Worm (Caenorhabditis elegans) whole organism, midembryonic: ENCODE measurements around the gene W06B4.2.

Source experiments
- T22C8.4 ChIP-seq: fragments of 200-800 bp; sonication (Bioruptor generic); IDR thresholded peaks from 2 replicates; pipeline ENCODE4 v1.3.6; 2022; ENCODE audit warnings: missing genetic modification characterization, missing compliant biosample characterization
- cog-1 ChIP-seq: sonication (generic microtip); optimal IDR thresholded peaks from 2 replicates; lab custom pipeline; 2016; ENCODE audit warnings: missing genetic modification characterization, missing compliant biosample characterization
- flt-1 ChIP-seq: fragments of 200-800 bp; sonication (Bioruptor generic); IDR thresholded peaks from 2 replicates; pipeline ENCODE4 v1.3.6; 2022; ENCODE audit warnings: missing genetic modification characterization, missing compliant biosample characterization
- klf-2 ChIP-seq: fragments of 200-800 bp; sonication (Bioruptor generic); conservative IDR thresholded peaks from 2 replicates; pipeline ENCODE4 v1.3.6; 2022; ENCODE audit warnings: missing genetic modification reagents, missing genetic modification characterization, missing compliant biosample characterization
- med-1 ChIP-seq: sonication (generic microtip); optimal IDR thresholded peaks from 2 replicates; lab custom pipeline; 2017; ENCODE audit warnings: missing genetic modification characterization, mild to moderate bottlenecking, missing compliant biosample characterization, antibody characterized with exemption, missing genetic modification reagents; ENCODE audit not compliant: insufficient read depth
- ref-1 ChIP-seq: fragments of 200-800 bp; sonication (Bioruptor generic); conservative IDR thresholded peaks from 2 replicates; pipeline ENCODE4 v1.3.6; 2022; ENCODE audit warnings: missing genetic modification reagents, missing genetic modification characterization, missing compliant biosample characterization
- tab-1 ChIP-seq: fragments of 200-800 bp; sonication (Bioruptor generic); IDR thresholded peaks from 2 replicates; pipeline ENCODE4 v1.3.6; 2022; ENCODE audit warnings: missing genetic modification characterization, missing compliant biosample characterization
- ztf-23 ChIP-seq: fragments of 200-800 bp; sonication (Bioruptor generic); IDR thresholded peaks from 2 replicates; pipeline ENCODE4 v1.3.6; 2022; ENCODE audit warnings: missing genetic modification reagents, missing genetic modification characterization, missing compliant biosample characterization
- ztf-29 ChIP-seq: fragments of 200-800 bp; sonication (Bioruptor generic); IDR thresholded peaks from 2 replicates; pipeline ENCODE4 v1.3.6; 2022; ENCODE audit warnings: missing genetic modification reagents, missing genetic modification characterization, missing compliant biosample characterization

W06B4.2 gene

DNA sequence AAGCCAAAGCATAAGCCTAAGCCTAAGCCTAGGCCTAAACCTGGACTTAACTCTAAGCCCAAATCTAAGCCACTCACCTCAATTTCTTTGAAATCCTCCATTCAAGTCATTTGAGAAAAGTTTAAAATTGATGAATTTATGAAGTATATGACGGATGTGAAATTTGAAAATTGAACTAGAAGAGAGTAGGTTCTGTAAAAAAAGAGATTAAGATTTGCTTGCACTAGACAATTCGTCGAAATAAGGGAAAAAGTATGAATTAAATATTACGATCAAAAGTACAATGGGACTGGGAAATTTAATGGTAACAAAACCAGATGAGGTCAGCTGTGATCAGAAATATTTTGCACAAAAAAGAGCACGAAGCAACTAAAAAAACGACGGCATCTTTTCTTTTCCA lies 14.9 kb upstream of the W06B4.2 start, which contains the start of gene twk-2:
Gene twk-2, minus strand, starts transcription at position 101 of the 400 bp plus-strand sequence.
- TF ChIP-seq T22C8.4 (GFP tag; lab: Robert Waterston, UW), result no peak
- no peak for TF ChIP-seq ref-1 (GFP tag; lab: Robert Waterston, UW)
- TF ChIP-seq klf-2 (GFP tag; lab: Robert Waterston, UW), result no peak
- no peak for TF ChIP-seq flt-1 (GFP tag; lab: Robert Waterston, UW)
- TF ChIP-seq cog-1, result no peak
- TF ChIP-seq ztf-23 (GFP tag; lab: Robert Waterston, UW), result no peak
- TF ChIP-seq tab-1 (GFP tag; lab: Robert Waterston, UW), result no peak
- no peak for TF ChIP-seq med-1 (GFP tag; lab: Kevin White, UChicago)
- TF ChIP-seq ztf-29 (GFP tag; lab: Robert Waterston, UW), result no peak

DNA sequence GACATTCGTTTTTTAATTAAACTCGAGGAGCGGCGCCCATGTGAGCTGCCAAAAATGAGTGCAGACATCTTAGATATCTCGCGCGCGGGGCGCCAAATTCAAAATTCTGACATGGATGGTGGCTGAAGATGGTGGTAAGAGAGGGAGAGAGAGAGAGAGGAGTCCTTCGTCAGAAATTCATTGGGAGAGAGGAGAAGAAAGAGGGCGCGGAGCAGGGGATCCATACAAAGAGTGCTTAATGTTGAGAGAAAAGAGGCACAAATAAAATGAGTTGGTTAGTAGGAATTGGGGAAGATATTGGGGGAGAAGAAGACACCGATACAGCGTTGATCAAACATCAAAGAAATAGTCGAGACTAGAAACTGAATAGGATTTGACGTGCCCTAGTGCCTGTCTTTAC lies 14.5 kb upstream of the W06B4.2 start:
- TF ChIP-seq tab-1 (GFP tag; lab: Robert Waterston, UW) (no peak), ref-1 (GFP tag; lab: Robert Waterston, UW) (no peak), T22C8.4 (GFP tag; lab: Robert Waterston, UW) (no peak), med-1 (GFP tag; lab: Kevin White, UChicago) (no peak), flt-1 (GFP tag; lab: Robert Waterston, UW) (no peak), klf-2 (GFP tag; lab: Robert Waterston, UW) (no peak), ztf-29 (GFP tag; lab: Robert Waterston, UW) (no peak), ztf-23 (GFP tag; lab: Robert Waterston, UW) (no peak), cog-1 (no peak)

DNA sequence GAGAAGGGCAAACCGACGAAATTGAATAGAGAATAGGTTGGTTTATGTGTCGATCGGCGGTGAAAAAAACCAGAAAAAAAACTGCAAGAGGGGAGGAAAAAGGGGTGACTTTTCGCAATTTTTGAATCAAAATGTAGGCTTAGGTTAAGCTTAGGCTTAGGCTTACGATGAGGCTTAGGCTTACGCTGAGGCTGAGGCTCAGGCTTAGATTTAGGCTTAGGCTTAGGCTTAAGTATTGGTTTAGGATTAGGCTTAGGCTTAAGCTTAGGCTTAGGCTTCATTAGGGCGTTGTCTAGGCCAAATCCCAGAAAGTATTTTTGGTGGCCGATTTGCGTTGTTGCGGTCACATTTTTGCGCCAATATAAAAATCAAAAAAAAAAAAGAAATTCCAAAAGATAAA lies 13.1 kb upstream of the W06B4.2 start:
- TF ChIP-seq T22C8.4 (GFP tag; lab: Robert Waterston, UW) (no peak), cog-1 (no peak), ztf-29 (GFP tag; lab: Robert Waterston, UW) (no peak)

DNA sequence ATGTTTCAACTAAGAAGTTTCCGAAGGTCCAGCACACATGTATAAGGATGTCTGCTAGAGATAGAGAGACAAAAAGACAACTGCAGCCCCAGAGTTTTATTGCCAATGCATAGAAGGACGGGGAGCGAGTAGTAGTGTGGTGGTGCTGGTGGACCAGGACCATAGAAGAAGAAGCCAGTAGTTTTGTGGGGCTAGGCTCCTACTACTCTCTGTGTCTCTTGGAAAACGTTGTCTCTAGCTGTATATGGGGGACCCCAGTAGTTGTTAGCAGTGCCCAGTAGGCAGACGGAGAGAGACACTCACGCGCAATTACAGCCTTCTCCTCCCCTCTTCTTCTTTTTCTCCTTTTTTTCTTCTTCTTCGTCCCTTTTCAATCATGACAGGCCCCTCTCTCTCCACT lies 11.9 kb upstream of the W06B4.2 start:
- TF ChIP-seq T22C8.4 (GFP tag; lab: Robert Waterston, UW) (no peak), flt-1 (GFP tag; lab: Robert Waterston, UW) (no peak), med-1 (GFP tag; lab: Kevin White, UChicago) (no peak), cog-1 (no peak), ztf-23 (GFP tag; lab: Robert Waterston, UW) (no peak), tab-1 (GFP tag; lab: Robert Waterston, UW) (no peak), ztf-29 (GFP tag; lab: Robert Waterston, UW) (no peak), klf-2 (GFP tag; lab: Robert Waterston, UW) (no peak), ref-1 (GFP tag; lab: Robert Waterston, UW) (no peak)

DNA sequence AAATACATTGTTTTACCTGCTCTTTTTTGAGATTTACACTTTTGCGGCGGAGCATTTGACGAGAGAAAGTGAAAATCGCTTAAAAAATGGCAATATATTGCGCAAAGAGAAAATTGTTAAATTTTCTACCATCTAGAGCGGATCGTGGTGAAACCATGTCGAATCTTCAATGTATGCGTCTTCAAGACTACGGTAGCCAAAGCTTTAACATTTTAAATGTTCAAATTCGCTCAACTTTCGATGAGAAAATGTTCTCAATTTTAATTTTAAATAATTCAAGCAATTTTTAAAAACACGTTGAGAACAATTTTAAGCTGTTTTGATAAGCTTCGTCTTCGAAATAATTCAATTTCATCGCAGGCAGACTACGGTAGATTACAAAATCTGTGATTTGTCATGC lies 7.7 kb upstream of the W06B4.2 start:
- TF ChIP-seq klf-2 (GFP tag; lab: Robert Waterston, UW) (no peak), cog-1 (no peak), flt-1 (GFP tag; lab: Robert Waterston, UW) (no peak), ztf-23 (GFP tag; lab: Robert Waterston, UW) (no peak), ref-1 (GFP tag; lab: Robert Waterston, UW) (no peak), T22C8.4 (GFP tag; lab: Robert Waterston, UW) (no peak), tab-1 (GFP tag; lab: Robert Waterston, UW) (no peak), med-1 (GFP tag; lab: Kevin White, UChicago) (no peak), ztf-29 (GFP tag; lab: Robert Waterston, UW) (no peak)

DNA sequence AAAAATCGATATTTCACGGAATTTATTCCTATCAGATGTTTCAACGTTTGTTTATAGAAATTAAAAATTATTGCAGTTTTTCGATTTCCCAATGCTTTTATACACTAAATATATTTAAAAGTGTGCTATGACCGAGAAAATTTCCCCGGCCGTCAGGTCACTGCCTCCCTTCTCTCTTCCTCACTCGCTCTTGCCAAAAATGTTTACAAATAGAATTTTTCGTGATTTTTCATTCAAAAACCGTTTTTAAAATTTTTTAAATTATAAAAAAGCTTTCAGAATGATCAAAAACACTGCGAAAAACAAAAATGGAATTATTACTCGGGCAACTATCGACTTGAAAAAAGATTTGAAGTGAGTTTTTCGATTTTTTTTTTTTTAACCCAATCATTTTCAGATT lies 7.1 kb upstream of the W06B4.2 start, which contains the start of the genes T12C9.7 and vps-18:
Gene T12C9.7, minus strand, starts transcription at position 101 of the 400 bp plus-strand sequence.
Gene vps-18, plus strand, starts transcription at position 280 of the 400 bp plus-strand sequence.
- TF ChIP-seq med-1 (GFP tag; lab: Kevin White, UChicago) (no peak), flt-1 (GFP tag; lab: Robert Waterston, UW) (no peak), tab-1 (GFP tag; lab: Robert Waterston, UW) (no peak), T22C8.4 (GFP tag; lab: Robert Waterston, UW) (no peak), cog-1 (no peak), ztf-29 (GFP tag; lab: Robert Waterston, UW) (no peak), ztf-23 (GFP tag; lab: Robert Waterston, UW) (no peak), ref-1 (GFP tag; lab: Robert Waterston, UW) (no peak), klf-2 (GFP tag; lab: Robert Waterston, UW) (no peak)

ce11 chrII:4462842-4463241 lies 5.1 kb upstream of the W06B4.2 start:
- TF ChIP-seq tab-1 (GFP tag; lab: Robert Waterston, UW) (no peak), ztf-23 (GFP tag; lab: Robert Waterston, UW) (no peak), flt-1 (GFP tag; lab: Robert Waterston, UW) (no peak), cog-1 (no peak), T22C8.4 (GFP tag; lab: Robert Waterston, UW) (no peak), klf-2 (GFP tag; lab: Robert Waterston, UW) (no peak), ztf-29 (GFP tag; lab: Robert Waterston, UW) (no peak), ref-1 (GFP tag; lab: Robert Waterston, UW) (no peak), med-1 (GFP tag; lab: Kevin White, UChicago) (no peak)

DNA sequence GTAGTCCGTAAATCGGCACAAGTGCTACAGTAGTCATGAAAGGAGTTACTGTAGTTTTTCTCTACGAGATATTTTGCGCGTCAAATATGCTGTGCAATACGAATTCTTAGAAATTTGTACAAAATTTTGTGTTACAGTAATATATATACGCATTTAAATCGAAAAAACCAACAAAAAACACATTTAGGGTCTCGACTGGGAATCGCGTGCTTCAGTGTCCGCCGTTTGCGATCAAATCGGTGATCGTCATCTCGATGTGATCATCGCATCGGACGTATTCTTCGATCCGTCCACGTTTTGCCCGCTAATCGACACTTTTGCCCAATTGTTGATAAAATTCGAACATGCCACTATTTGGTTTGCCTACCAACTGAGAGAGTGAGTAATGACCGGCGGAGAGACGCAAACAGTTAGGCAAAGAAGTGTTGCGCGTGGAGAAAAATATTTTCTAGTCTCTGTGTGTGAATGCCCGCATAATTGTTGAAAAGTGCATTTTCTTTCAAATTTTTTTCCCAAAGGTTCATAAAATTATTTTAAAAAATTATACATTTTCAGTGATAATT lies 1.0 kb downstream of the W06B4.2 start:
- no peak for TF ChIP-seq med-1 (GFP tag; lab: Kevin White, UChicago)
- TF ChIP-seq klf-2 (GFP tag; lab: Robert Waterston, UW), result no peak
- no peak for TF ChIP-seq ref-1 (GFP tag; lab: Robert Waterston, UW)
- TF ChIP-seq tab-1 (GFP tag; lab: Robert Waterston, UW), result no peak
- TF ChIP-seq T22C8.4 (GFP tag; lab: Robert Waterston, UW), result no peak
- no peak for TF ChIP-seq ztf-29 (GFP tag; lab: Robert Waterston, UW)
- TF ChIP-seq flt-1 (GFP tag; lab: Robert Waterston, UW), result no peak
- no peak for TF ChIP-seq cog-1
- no peak for TF ChIP-seq ztf-23 (GFP tag; lab: Robert Waterston, UW)
